Fruit fly (Drosophila melanogaster) whole organism, embryonic: ENCODE results near the gene mus302.

Experiments
- Adf1 ChIP-seq: fragments of 200-800 bp; sonication (Bioruptor generic); IDR thresholded peaks from 2 replicates; pipeline ENCODE4 v1.3.6; 2022; ENCODE audit warnings: missing biosample characterization, missing genetic modification characterization
- Blimp-1 ChIP-seq: fragments of 200-800 bp; sonication (Bioruptor generic); optimal IDR thresholded peaks from 3 replicates; lab custom pipeline; 2018; ENCODE audit warnings: missing biosample characterization, missing genetic modification characterization, mild to moderate bottlenecking, moderate library complexity, missing genetic modification reagents
- CG10366 ChIP-seq: fragments of 200-800 bp; sonication (Bioruptor generic); IDR thresholded peaks from 2 replicates; pipeline ENCODE4 v1.3.6; 2022; ENCODE audit warnings: missing biosample characterization, missing genetic modification characterization
- CG10959 ChIP-seq: fragments of 200-800 bp; sonication (Bioruptor generic); IDR thresholded peaks from 2 replicates; pipeline ENCODE4 v1.3.6; 2022; ENCODE audit warnings: missing biosample characterization, missing genetic modification characterization
- CG10979 ChIP-seq: fragments of 200-800 bp; sonication (Bioruptor generic); optimal IDR thresholded peaks from 2 replicates; lab custom pipeline; 2018; ENCODE audit warnings: missing biosample characterization, mild to moderate bottlenecking, missing genetic modification characterization, moderate library complexity
- CG12391 ChIP-seq: fragments of 200-800 bp; sonication (Bioruptor generic); optimal IDR thresholded peaks from 3 replicates; lab custom pipeline; 2018; ENCODE audit warnings: missing biosample characterization, mild to moderate bottlenecking, missing genetic modification characterization, moderate library complexity
- CG15696 ChIP-seq: fragments of 200-800 bp; sonication (Bioruptor generic); optimal IDR thresholded peaks from 2 replicates; lab custom pipeline; 2019; ENCODE audit warnings: missing biosample characterization, mild to moderate bottlenecking, missing genetic modification characterization, moderate library complexity
- CG17829 ChIP-seq: fragments of 200-800 bp; optimal IDR thresholded peaks from 2 replicates; lab custom pipeline; 2019; ENCODE audit warnings: missing biosample characterization, mild to moderate bottlenecking, missing genetic modification characterization, moderate library complexity
- CG18262 ChIP-seq: fragments of 200-800 bp; optimal IDR thresholded peaks from 3 replicates; lab custom pipeline; 2019; ENCODE audit warnings: missing biosample characterization, mild to moderate bottlenecking, missing genetic modification characterization, moderate library complexity
- CG18599 ChIP-seq: fragments of 200-800 bp; sonication (Bioruptor generic); optimal IDR thresholded peaks from 3 replicates; lab custom pipeline; 2017; ENCODE audit warnings: missing biosample characterization, missing genetic modification characterization, mild to moderate bottlenecking, moderate library complexity, missing genetic modification reagents
- CG2199 ChIP-seq: fragments of 200-800 bp; sonication (Bioruptor generic); IDR thresholded peaks from 3 replicates; pipeline ENCODE4 v1.3.6; 2022; ENCODE audit warnings: missing biosample characterization, missing genetic modification characterization
- CG2678 ChIP-seq: fragments of 200-800 bp; sonication (Bioruptor generic); optimal IDR thresholded peaks from 3 replicates; lab custom pipeline; 2019; ENCODE audit warnings: missing biosample characterization, mild to moderate bottlenecking, missing genetic modification characterization, moderate library complexity
- CG2712 ChIP-seq: fragments of 200-800 bp; optimal IDR thresholded peaks from 3 replicates; lab custom pipeline; 2019; ENCODE audit warnings: missing biosample characterization, mild to moderate bottlenecking, missing genetic modification characterization, moderate library complexity
- CG32772 ChIP-seq: fragments of 200-800 bp; sonication (Bioruptor generic); IDR thresholded peaks from 2 replicates; pipeline ENCODE4 v1.3.6; 2022; ENCODE audit warnings: missing biosample characterization, missing genetic modification characterization
- CG3281 ChIP-seq: fragments of 200-800 bp; sonication (Bioruptor generic); optimal IDR thresholded peaks from 3 replicates; lab custom pipeline; 2017; ENCODE audit warnings: missing biosample characterization, mild to moderate bottlenecking, missing genetic modification characterization
- CG33557 ChIP-seq: fragments of 200-800 bp; sonication (Bioruptor generic); optimal IDR thresholded peaks from 2 replicates; lab custom pipeline; 2019; ENCODE audit warnings: missing biosample characterization, mild to moderate bottlenecking, missing genetic modification characterization, moderate library complexity
- CG34376 ChIP-seq: fragments of 200-800 bp; sonication (Bioruptor generic); optimal IDR thresholded peaks from 2 replicates; lab custom pipeline; 2018; ENCODE audit warnings: missing biosample characterization, mild to moderate bottlenecking, missing genetic modification characterization
- CG4820 ChIP-seq: fragments of 200-800 bp; sonication (Bioruptor generic); optimal IDR thresholded peaks from 3 replicates; lab custom pipeline; 2016; ENCODE audit warnings: missing biosample characterization, missing genetic modification characterization
- CG6254 ChIP-seq: fragments of 200-800 bp; sonication (Bioruptor generic); optimal IDR thresholded peaks from 3 replicates; lab custom pipeline; 2017; ENCODE audit warnings: mild to moderate bottlenecking, missing biosample characterization, missing genetic modification reagents, missing genetic modification characterization
- CG7839 ChIP-seq: fragments of 200-800 bp; sonication (Bioruptor generic); optimal IDR thresholded peaks from 3 replicates; lab custom pipeline; 2018; ENCODE audit warnings: missing biosample characterization, mild to moderate bottlenecking, missing genetic modification characterization, moderate library complexity
- CG8388 ChIP-seq: fragments of 200-800 bp; sonication (Bioruptor generic); optimal IDR thresholded peaks from 2 replicates; lab custom pipeline; 2019; ENCODE audit warnings: missing biosample characterization, mild to moderate bottlenecking, missing genetic modification characterization, moderate library complexity
- CG9437 ChIP-seq: fragments of 200-800 bp; sonication (Bioruptor generic); optimal IDR thresholded peaks from 2 replicates; lab custom pipeline; 2018; ENCODE audit warnings: missing biosample characterization, mild to moderate bottlenecking, missing genetic modification characterization
- CG9932 ChIP-seq: fragments of 200-800 bp; sonication (Bioruptor generic); IDR thresholded peaks from 2 replicates; pipeline ENCODE4 v1.3.6; 2022; ENCODE audit warnings: missing biosample characterization, missing genetic modification characterization
- D ChIP-seq, 2 experiments: fragments of 200-800 bp in 1 of 2; fragments of >200 bp in 1 of 2; sonication (Bioruptor generic) in 1 of 2; optimal IDR thresholded peaks; 2 replicates in 1 of 2; 3 replicates in 1 of 2; lab custom pipeline; 2017; ENCODE audit warnings: mild to moderate bottlenecking in 1 of 2, missing biosample characterization in 1 of 2, missing genetic modification characterization in 1 of 2, missing genetic modification reagents in 1 of 2
- HLHmδ ChIP-seq: fragments of 200-800 bp; sonication (Bioruptor generic); optimal IDR thresholded peaks from 2 replicates; lab custom pipeline; 2018; ENCODE audit warnings: missing biosample characterization, mild to moderate bottlenecking, missing genetic modification characterization, moderate library complexity
- Med ChIP-seq: fragments of 200-800 bp; sonication (Bioruptor generic); peaks from one replicate; lab custom pipeline; 2016; ENCODE audit warnings: missing biosample characterization, missing genetic modification characterization, mild to moderate bottlenecking, inconsistent platforms, moderate library complexity
- Pdp1 ChIP-seq, 2 experiments: fragments of 200-800 bp; sonication (Bioruptor generic); optimal IDR thresholded peaks; 3 replicates each; lab custom pipeline; 2016; ENCODE audit warnings: missing biosample characterization in 2 of 2, missing genetic modification characterization in 2 of 2, mild to moderate bottlenecking in 1 of 2, moderate library complexity in 1 of 2
- Six4 ChIP-seq: fragments of 200-800 bp; sonication (Bioruptor generic); optimal IDR thresholded peaks from 2 replicates; lab custom pipeline; 2016; ENCODE audit warnings: missing biosample characterization, missing genetic modification characterization
- Sox100B ChIP-seq: fragments of 200-800 bp; sonication (Bioruptor generic); optimal IDR thresholded peaks from 3 replicates; lab custom pipeline; 2018; ENCODE audit warnings: missing biosample characterization, mild to moderate bottlenecking, missing genetic modification characterization
- Xrp1 ChIP-seq: fragments of 200-800 bp; sonication (Bioruptor generic); IDR thresholded peaks from 2 replicates; pipeline ENCODE4 v1.3.6; 2022; ENCODE audit warnings: missing biosample characterization, missing genetic modification characterization
- bsh ChIP-seq, 2 experiments: fragments of 200-800 bp; sonication (Bioruptor generic); optimal IDR thresholded peaks; 2 replicates each; lab custom pipeline; 2017 to 2018; ENCODE audit warnings: mild to moderate bottlenecking in 2 of 2, missing biosample characterization in 2 of 2, missing genetic modification characterization in 2 of 2, moderate library complexity in 1 of 2
- chif ChIP-seq, 2 experiments: fragments of 200-800 bp; sonication (Bioruptor generic); optimal IDR thresholded peaks; 3 replicates each; lab custom pipeline; 2016; ENCODE audit warnings: missing biosample characterization in 2 of 2, missing genetic modification characterization in 2 of 2
- dmrt11E ChIP-seq: fragments of 200-800 bp; sonication (Bioruptor generic); optimal IDR thresholded peaks from 3 replicates; lab custom pipeline; 2018; ENCODE audit warnings: missing biosample characterization, mild to moderate bottlenecking, missing genetic modification characterization, moderate library complexity
- dmrt99B ChIP-seq: fragments of 200-800 bp; sonication (Bioruptor generic); optimal IDR thresholded peaks from 2 replicates; lab custom pipeline; 2018; ENCODE audit warnings: missing biosample characterization, mild to moderate bottlenecking, missing genetic modification characterization, moderate library complexity
- eve ChIP-seq, 2 experiments: fragments of >200 bp; optimal IDR thresholded peaks; 2 replicates each; lab custom pipeline; 2017; ENCODE audit warnings: missing biosample characterization in 2 of 2, missing genetic modification characterization in 2 of 2
- exex ChIP-seq: fragments of 200-800 bp; sonication (Bioruptor generic); optimal IDR thresholded peaks from 4 replicates; lab custom pipeline; 2018; ENCODE audit warnings: missing biosample characterization, mild to moderate bottlenecking, missing genetic modification characterization, moderate library complexity
- fd96Cb ChIP-seq: fragments of 200-800 bp; sonication (Bioruptor generic); optimal IDR thresholded peaks from 2 replicates; lab custom pipeline; 2018; ENCODE audit warnings: missing biosample characterization, mild to moderate bottlenecking, missing genetic modification characterization, moderate library complexity
- kah ChIP-seq: fragments of 200-800 bp; sonication (Bioruptor generic); optimal IDR thresholded peaks from 2 replicates; lab custom pipeline; 2018; ENCODE audit warnings: missing biosample characterization, mild to moderate bottlenecking, missing genetic modification characterization
- lola ChIP-seq, 3 experiments: fragments of >200 bp in 2 of 3; fragments of 200-800 bp in 1 of 3; sonication (Bioruptor generic) in 1 of 3; optimal IDR thresholded peaks; 2 replicates each; lab custom pipeline; 2017 to 2019; ENCODE audit warnings: missing biosample characterization in 3 of 3, missing genetic modification characterization in 3 of 3, mild to moderate bottlenecking in 1 of 3, moderate library complexity in 1 of 3
- mld ChIP-seq: fragments of 200-800 bp; sonication (Bioruptor generic); IDR thresholded peaks from 3 replicates; pipeline ENCODE4 v1.3.6; 2022; ENCODE audit warnings: missing biosample characterization, missing genetic modification characterization; ENCODE audit not compliant: partially characterized antibody
- pros ChIP-seq: fragments of 200-800 bp; sonication (Bioruptor generic); optimal IDR thresholded peaks from 3 replicates; lab custom pipeline; 2019; ENCODE audit warnings: missing biosample characterization, mild to moderate bottlenecking, missing genetic modification characterization, moderate library complexity
- pzg ChIP-seq: fragments of 200-800 bp; sonication (Bioruptor generic); optimal IDR thresholded peaks from 3 replicates; lab custom pipeline; 2018; ENCODE audit warnings: missing biosample characterization, mild to moderate bottlenecking, missing genetic modification characterization, moderate library complexity
- sens ChIP-seq: fragments of 200-800 bp; sonication (Bioruptor generic); peaks from one replicate; lab custom pipeline; 2016; ENCODE audit warnings: missing biosample characterization, missing genetic modification characterization
- stwl ChIP-seq: fragments of 200-800 bp; sonication (Bioruptor generic); optimal IDR thresholded peaks from 3 replicates; lab custom pipeline; 2018; ENCODE audit warnings: missing biosample characterization, mild to moderate bottlenecking, missing genetic modification characterization, moderate library complexity
- tap ChIP-seq: fragments of 200-800 bp; optimal IDR thresholded peaks from 3 replicates; lab custom pipeline; 2019; ENCODE audit warnings: missing biosample characterization, mild to moderate bottlenecking, missing genetic modification characterization, moderate library complexity
- yki ChIP-seq: fragments of >200 bp; optimal IDR thresholded peaks from 3 replicates; lab custom pipeline; 2018
- zen ChIP-seq: fragments of 200-800 bp; sonication (Bioruptor generic); optimal IDR thresholded peaks from 3 replicates; lab custom pipeline; 2018; ENCODE audit warnings: missing biosample characterization, mild to moderate bottlenecking, missing genetic modification characterization, moderate library complexity

Gene mus302

dm6 chr3L:16743906-16744704, 35.4 kb downstream of the mus302 start:
- peak in 1 of 2 experiments; percentile 32 for TF ChIP-seq eve (GFP tag; optimal IDR thresholded peaks at IDR 0.05; lab: Kevin White, UChicago)
- no peak for TF ChIP-seq pzg
- peak; percentile 51 for TF ChIP-seq Blimp-1 (GFP tag; lab: Kevin White, UChicago)
- no peak for TF ChIP-seq CG3281 (GFP tag; lab: Kevin White, UChicago)
- no peak for TF ChIP-seq CG6254 (GFP tag; lab: Kevin White, UChicago)
- peak; percentile 56 for TF ChIP-seq HLHmδ
- TF ChIP-seq dmrt11E (tag; lab: Kevin White, UChicago): peak; percentile 64
- no peak for TF ChIP-seq exex
- no peak for TF ChIP-seq yki (lab: Kevin White, UChicago)
- peak; percentile 23 for TF ChIP-seq CG8388 (GFP tag; lab: Kevin White, UChicago)
- TF ChIP-seq CG2712 (tag; lab: Kevin White, UChicago): peak; percentile 62
- TF ChIP-seq Six4: peak; percentile 13
- peak; percentile 66 for TF ChIP-seq Xrp1 (GFP tag; lab: Robert Waterston, UW)
- TF ChIP-seq lola (GFP tag; optimal IDR thresholded peaks at IDR 0.05; lab: Kevin White, UChicago): peak in 1 of 3 experiments; percentile 62
- peak; percentile 50 for TF ChIP-seq Med (GFP tag; lab: Kevin White, UChicago)
- TF ChIP-seq zen: peak; percentile 33
- no peak for TF ChIP-seq kah (GFP tag; lab: Kevin White, UChicago)
- TF ChIP-seq Pdp1 (GFP tag; optimal IDR thresholded peaks at IDR 0.05; lab: Kevin White, UChicago): peak in 1 of 2 experiments; percentile 0
- no peak for TF ChIP-seq CG32772 (GFP tag; lab: Robert Waterston, UW)
- peak; percentile 22 for TF ChIP-seq Sox100B
- peak; percentile 76 for TF ChIP-seq CG15696 (tag; lab: Kevin White, UChicago)
- peak; percentile 94 for TF ChIP-seq sens
- TF ChIP-seq CG18262 (tag; lab: Kevin White, UChicago): peak; percentile 72
- peak in 1 of 2 experiments; percentile 1 for TF ChIP-seq chif (GFP tag; optimal IDR thresholded peaks at IDR 0.05; lab: Kevin White, UChicago)
- peak in 1 of 2 experiments; percentile 19 for TF ChIP-seq bsh (GFP tag; optimal IDR thresholded peaks at IDR 0.05; lab: Kevin White, UChicago)
- no peak for TF ChIP-seq CG10366 (GFP tag; lab: Robert Waterston, UW)
- 0 out of 2 replicates have a peak, but pooled peaks have one; percentile 23 for TF ChIP-seq CG10959 (GFP tag; lab: Robert Waterston, UW)
- TF ChIP-seq stwl (tag; lab: Kevin White, UChicago): peak; percentile 2
- TF ChIP-seq CG2199 (GFP tag; lab: Robert Waterston, UW): peak; percentile 59; the same call in 1 of the 3 replicates
- TF ChIP-seq mld (GFP tag; lab: Robert Waterston, UW): no peak
- TF ChIP-seq CG4820 (GFP tag; lab: Kevin White, UChicago): peak; percentile 99
- no peak for TF ChIP-seq CG9932 (GFP tag; lab: Robert Waterston, UW)
- TF ChIP-seq CG33557 (GFP tag; lab: Kevin White, UChicago): peak; percentile 13
- peak; percentile 35 for TF ChIP-seq CG12391 (tag; lab: Kevin White, UChicago)
- no peak for TF ChIP-seq CG34376
- peak; percentile 13 for TF ChIP-seq fd96Cb (tag; lab: Kevin White, UChicago)
- peak; percentile 74 for TF ChIP-seq CG17829
- TF ChIP-seq Adf1 (GFP tag; lab: Robert Waterston, UW): no peak
- TF ChIP-seq CG9437 (GFP tag; lab: Kevin White, UChicago): no peak
- TF ChIP-seq dmrt99B: peak; percentile 29
- no peak for TF ChIP-seq D (optimal IDR thresholded peaks at IDR 0.05; lab: Kevin White, UChicago)
- TF ChIP-seq D (GFP tag; optimal IDR thresholded peaks at IDR 0.05; lab: Kevin White, UChicago): peak; percentile 41
- TF ChIP-seq tap (tag; lab: Kevin White, UChicago): no peak
- TF ChIP-seq CG7839 (tag; lab: Kevin White, UChicago): peak; percentile 30
- peak; percentile 99 for TF ChIP-seq pros (GFP tag; lab: Kevin White, UChicago)
- peak; percentile 79 for TF ChIP-seq CG10979 (tag; lab: Kevin White, UChicago)
- peak; percentile 13 for TF ChIP-seq CG18599 (GFP tag; lab: Kevin White, UChicago)
- peak; percentile 36 for TF ChIP-seq CG2678
